Worm (Caenorhabditis elegans) whole organism, young adult: ENCODE data around the gene C50B8.6.

Experiments used
- B0261.1 ChIP-seq: sonication (generic microtip); optimal IDR thresholded peaks from 2 replicates; lab custom pipeline; 2016; ENCODE audit warnings: mild to moderate bottlenecking, missing genetic modification characterization, moderate library complexity, missing compliant biosample characterization
- B0336.3 ChIP-seq: fragments of 200-800 bp; sonication (Bioruptor generic); IDR thresholded peaks from 2 replicates; pipeline ENCODE4 v1.3.6; 2022; ENCODE audit warnings: missing genetic modification characterization, missing compliant biosample characterization
- D2030.7 ChIP-seq: fragments of 200-800 bp; sonication (Bioruptor generic); IDR thresholded peaks from 2 replicates; pipeline ENCODE4 v1.3.6; 2022; ENCODE audit warnings: missing genetic modification reagents, missing genetic modification characterization, missing compliant biosample characterization
- F33H1.4 ChIP-seq: fragments of 200-800 bp; sonication (Bioruptor generic); IDR thresholded peaks from 2 replicates; pipeline ENCODE4 v1.3.6; 2022; ENCODE audit warnings: missing genetic modification reagents, missing genetic modification characterization, missing compliant biosample characterization
- F39B2.1 ChIP-seq: fragments of 200-800 bp; sonication (Bioruptor generic); IDR thresholded peaks from 2 replicates; pipeline ENCODE4 v1.3.6; 2022; ENCODE audit warnings: missing genetic modification reagents, missing genetic modification characterization, missing compliant biosample characterization
- F49E8.2 ChIP-seq: sonication (generic microtip); optimal IDR thresholded peaks from 3 replicates; lab custom pipeline; 2017; ENCODE audit warnings: missing genetic modification characterization, mild to moderate bottlenecking, missing compliant biosample characterization, antibody characterized with exemption, moderate library complexity; ENCODE audit not compliant: insufficient read depth
- F55B11.4 ChIP-seq: sonication (generic microtip); optimal IDR thresholded peaks from 2 replicates; lab custom pipeline; 2016; ENCODE audit warnings: missing compliant biosample characterization, missing genetic modification characterization, borderline replicate concordance; ENCODE audit not compliant: insufficient read depth
- T07F8.4 ChIP-seq: sonication (generic microtip); optimal IDR thresholded peaks from 2 replicates; lab custom pipeline; 2016; ENCODE audit warnings: mild to moderate bottlenecking, missing genetic modification characterization, moderate library complexity, missing compliant biosample characterization
- Y67H2A.10 ChIP-seq: fragments of 200-800 bp; sonication (Bioruptor generic); conservative IDR thresholded peaks from 2 replicates; pipeline ENCODE4 v1.3.6; 2022; ENCODE audit warnings: missing genetic modification reagents, missing genetic modification characterization, missing compliant biosample characterization
- Y95B8A.8 ChIP-seq: fragments of 200-800 bp; sonication (Bioruptor generic); IDR thresholded peaks from 2 replicates; pipeline ENCODE4 v1.3.6; 2022; ENCODE audit warnings: missing genetic modification reagents, missing genetic modification characterization, missing compliant biosample characterization
- ZK185.1 ChIP-seq: sonication (generic microtip); optimal IDR thresholded peaks from 2 replicates; lab custom pipeline; 2016; ENCODE audit warnings: mild to moderate bottlenecking, missing genetic modification characterization, missing compliant biosample characterization; ENCODE audit not compliant: poor library complexity, severe bottlenecking
- aptf-2 ChIP-seq: fragments of 200-800 bp; sonication (Bioruptor generic); conservative IDR thresholded peaks from 2 replicates; pipeline ENCODE4 v1.3.6; 2022; ENCODE audit warnings: missing genetic modification reagents, missing genetic modification characterization, missing compliant biosample characterization
- aptf-3 ChIP-seq: fragments of 200-800 bp; sonication (Bioruptor generic); IDR thresholded peaks from 2 replicates; pipeline ENCODE4 v1.3.6; 2022; ENCODE audit warnings: missing genetic modification characterization, missing compliant biosample characterization
- atf-7 ChIP-seq: sonication (generic microtip); optimal IDR thresholded peaks from 2 replicates; lab custom pipeline; 2017; ENCODE audit warnings: mild to moderate bottlenecking, missing genetic modification characterization, missing compliant biosample characterization
- attf-3 ChIP-seq: fragments of 200-800 bp; sonication (Bioruptor generic); conservative IDR thresholded peaks from 2 replicates; pipeline ENCODE4 v1.3.6; 2022; ENCODE audit warnings: missing genetic modification reagents, missing genetic modification characterization, missing compliant biosample characterization
- attf-6 ChIP-seq: fragments of 200-800 bp; sonication (Bioruptor generic); IDR thresholded peaks from 2 replicates; pipeline ENCODE4 v1.3.6; 2022; ENCODE audit warnings: missing genetic modification reagents, missing genetic modification characterization, missing compliant biosample characterization
- cebp-1 ChIP-seq, 2 experiments: fragments of 200-800 bp in 1 of 2; sonication (Bioruptor generic) in 1 of 2; sonication (generic microtip) in 1 of 2; IDR thresholded peaks in 1 of 2; optimal IDR thresholded peaks in 1 of 2; 2 replicates each; pipeline versions ENCODE4 v1.3.6 to Lab custom; 2017 to 2022; ENCODE audit warnings: missing compliant biosample characterization in 2 of 2, missing genetic modification characterization in 2 of 2, mild to moderate bottlenecking in 1 of 2, missing genetic modification reagents in 1 of 2, moderate library complexity in 1 of 2
- dpff-1 ChIP-seq: sonication (generic microtip); optimal IDR thresholded peaks from 2 replicates; lab custom pipeline; 2017; ENCODE audit warnings: mild to moderate bottlenecking, missing genetic modification characterization, missing compliant biosample characterization
- dpl-1 ChIP-seq: fragments of 150-350 bp; optimal IDR thresholded peaks from 2 replicates; lab custom pipeline; 2014; ENCODE audit warnings: missing biosample characterization, missing genetic modification reagents, missing genetic modification characterization
- efl-1 ChIP-seq: fragments of 150-350 bp; optimal IDR thresholded peaks from 2 replicates; lab custom pipeline; 2014; ENCODE audit warnings: missing biosample characterization, missing genetic modification reagents, missing genetic modification characterization
- ekl-4 ChIP-seq: fragments of 200-800 bp; sonication (Bioruptor generic); IDR thresholded peaks from 2 replicates; pipeline ENCODE4 v1.3.6; 2022; ENCODE audit warnings: missing genetic modification reagents, missing genetic modification characterization, missing compliant biosample characterization
- hmg-1.2 ChIP-seq: fragments of 200-800 bp; sonication (Bioruptor generic); IDR thresholded peaks from 2 replicates; pipeline ENCODE4 v1.3.6; 2022; ENCODE audit warnings: missing genetic modification reagents, missing genetic modification characterization, missing compliant biosample characterization
- lag-1 ChIP-seq: fragments of 200-800 bp; sonication (Bioruptor generic); IDR thresholded peaks from 2 replicates; pipeline ENCODE4 v1.3.6; 2022; ENCODE audit warnings: missing genetic modification reagents, missing genetic modification characterization, missing compliant biosample characterization
- let-526 ChIP-seq: fragments of 200-800 bp; sonication (Bioruptor generic); IDR thresholded peaks from 2 replicates; pipeline ENCODE4 v1.3.6; 2022; ENCODE audit warnings: missing genetic modification reagents, missing genetic modification characterization, missing compliant biosample characterization
- lin-35 ChIP-seq, 3 experiments: fragments of 150-350 bp in 2 of 3; sonication (generic microtip) in 1 of 3; optimal IDR thresholded peaks; 2 replicates each; lab custom pipeline; 2014 to 2018; ENCODE audit warnings: missing biosample characterization in 3 of 3, missing genetic modification characterization in 3 of 3, missing genetic modification reagents in 3 of 3
- lin-40 ChIP-seq: sonication (generic microtip); optimal IDR thresholded peaks from 2 replicates; lab custom pipeline; 2016; ENCODE audit warnings: missing genetic modification characterization, mild to moderate bottlenecking, missing compliant biosample characterization, missing genotype, missing genetic modification reagents
- lin-54 ChIP-seq: fragments of 200-800 bp; sonication (Bioruptor generic); optimal IDR thresholded peaks from 2 replicates; lab custom pipeline; 2018; ENCODE audit warnings: mild to moderate bottlenecking, missing genetic modification characterization, missing compliant biosample characterization
- lir-1 ChIP-seq: fragments of 200-800 bp; sonication (Bioruptor generic); conservative IDR thresholded peaks from 2 replicates; pipeline ENCODE4 v1.3.6; 2022; ENCODE audit warnings: missing genetic modification reagents, missing genetic modification characterization, missing compliant biosample characterization
- madf-6 ChIP-seq: fragments of 200-800 bp; sonication (Bioruptor generic); IDR thresholded peaks from 2 replicates; pipeline ENCODE4 v1.3.6; 2022; ENCODE audit warnings: missing genetic modification reagents, missing genetic modification characterization, missing compliant biosample characterization
- madf-8 ChIP-seq: fragments of 200-800 bp; sonication (Bioruptor generic); conservative IDR thresholded peaks from 2 replicates; pipeline ENCODE4 v1.3.6; 2022; ENCODE audit warnings: missing genetic modification reagents, missing genetic modification characterization, missing compliant biosample characterization
- mcd-1 ChIP-seq: fragments of 200-800 bp; sonication (Bioruptor generic); IDR thresholded peaks from 2 replicates; pipeline ENCODE4 v1.3.6; 2022; ENCODE audit warnings: missing genetic modification reagents, missing genetic modification characterization, missing compliant biosample characterization
- mes-4 ChIP-seq: sonication (generic microtip); optimal IDR thresholded peaks from 2 replicates; lab custom pipeline; 2016; ENCODE audit warnings: missing genotype, missing genetic modification characterization, missing compliant biosample characterization
- nfya-2 ChIP-seq: fragments of 200-800 bp; sonication (Bioruptor generic); IDR thresholded peaks from 2 replicates; pipeline ENCODE4 v1.3.6; 2022; ENCODE audit warnings: missing genetic modification reagents, missing genetic modification characterization, missing compliant biosample characterization
- nfyb-1 ChIP-seq: fragments of 200-800 bp; sonication (Bioruptor generic); IDR thresholded peaks from 2 replicates; pipeline ENCODE4 v1.3.6; 2022; ENCODE audit warnings: missing genetic modification reagents, missing genetic modification characterization, missing compliant biosample characterization
- nhr-27 ChIP-seq: fragments of 200-800 bp; sonication (Bioruptor generic); optimal IDR thresholded peaks from 2 replicates; lab custom pipeline; 2018; ENCODE audit warnings: mild to moderate bottlenecking, missing genetic modification characterization, moderate library complexity, missing compliant biosample characterization
- nhr-90 ChIP-seq: sonication (generic microtip); optimal IDR thresholded peaks from 2 replicates; lab custom pipeline; 2016; ENCODE audit warnings: missing genotype, mild to moderate bottlenecking, missing genetic modification characterization, missing compliant biosample characterization
- pbrm-1 ChIP-seq: fragments of 200-800 bp; sonication (Bioruptor generic); IDR thresholded peaks from 2 replicates; pipeline ENCODE4 v1.3.6; 2022; ENCODE audit warnings: missing genetic modification reagents, missing genetic modification characterization, missing compliant biosample characterization
- rcor-1 ChIP-seq: fragments of 200-800 bp; sonication (Bioruptor generic); IDR thresholded peaks from 2 replicates; pipeline ENCODE4 v1.3.6; 2022; ENCODE audit warnings: missing genetic modification reagents, missing genetic modification characterization, missing compliant biosample characterization
- rec-8 ChIP-seq, 2 experiments: sonication (generic microtip); optimal IDR thresholded peaks; 2 replicates each; lab custom pipeline; 2016; ENCODE audit warnings: mild to moderate bottlenecking in 2 of 2, missing genetic modification characterization in 2 of 2, missing genetic modification reagents in 2 of 2, missing genotype in 2 of 2, missing biosample characterization in 1 of 2, missing compliant biosample characterization in 1 of 2, moderate library complexity in 1 of 2
- snpc-4 ChIP-seq, 5 experiments: fragments of 150-350 bp in 1 of 5; sonication (generic microtip) in 4 of 5; optimal IDR thresholded peaks; 2 replicates each; lab custom pipeline; 2014 to 2018; ENCODE audit warnings: missing genetic modification characterization in 5 of 5, missing biosample characterization in 3 of 5, antibody characterized with exemption in 2 of 5, mild to moderate bottlenecking in 2 of 5, missing compliant biosample characterization in 2 of 5, missing genotype in 2 of 5, moderate library complexity in 2 of 5, missing genetic modification reagents in 1 of 5
- tbp1 ChIP-seq: fragments of 200-800 bp; sonication (Bioruptor generic); optimal IDR thresholded peaks from 2 replicates; lab custom pipeline; 2018; ENCODE audit warnings: mild to moderate bottlenecking, missing genetic modification characterization, missing compliant biosample characterization
- tbx-9 ChIP-seq: sonication (generic microtip); optimal IDR thresholded peaks from 2 replicates; lab custom pipeline; 2016; ENCODE audit warnings: borderline replicate concordance, missing genetic modification characterization, inconsistent platforms, missing compliant biosample characterization
- xnd-1 ChIP-seq: sonication (generic microtip); optimal IDR thresholded peaks from 2 replicates; lab custom pipeline; 2016; ENCODE audit warnings: missing genotype, missing genetic modification reagents, missing genetic modification characterization, missing compliant biosample characterization
- ztf-18 ChIP-seq: sonication (generic microtip); optimal IDR thresholded peaks from 2 replicates; lab custom pipeline; 2016; ENCODE audit warnings: missing genotype, mild to moderate bottlenecking, missing genetic modification characterization, missing compliant biosample characterization
- ztf-28 ChIP-seq: fragments of 200-800 bp; sonication (Bioruptor generic); IDR thresholded peaks from 2 replicates; pipeline ENCODE4 v1.3.6; 2022; ENCODE audit warnings: missing genetic modification reagents, missing genetic modification characterization, missing compliant biosample characterization
- ztf-3 ChIP-seq: fragments of 200-800 bp; sonication (Bioruptor generic); optimal IDR thresholded peaks from 2 replicates; lab custom pipeline; 2018; ENCODE audit warnings: mild to moderate bottlenecking, missing genetic modification characterization, missing compliant biosample characterization

Gene C50B8.6

DNA sequence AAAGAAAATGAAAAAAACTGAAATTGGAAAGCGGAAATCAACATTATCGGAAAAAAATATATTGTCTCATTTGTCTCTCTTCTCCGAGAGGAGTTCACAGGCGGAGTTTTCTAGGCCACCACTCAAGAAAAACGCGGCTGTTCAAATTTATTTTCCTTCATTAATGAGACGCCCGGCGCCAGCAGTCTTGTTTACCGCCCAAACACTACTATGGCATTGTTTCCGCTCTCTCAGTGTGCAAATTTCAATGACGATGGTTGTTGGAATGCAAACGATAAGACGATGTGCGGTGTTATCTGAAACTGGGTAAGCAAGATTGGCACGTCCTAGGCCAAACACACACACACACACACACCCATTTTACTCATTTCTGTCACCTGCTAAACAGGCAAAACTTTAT, 22.0 kb upstream of the C50B8.6 start, which contains the start of gene cav-2:
cav-2 (plus strand) TSS at position 359 of the 400 bp plus-strand sequence.
- TF ChIP-seq ztf-3 (GFP tag; lab: Kevin White, UChicago): peak; percentile 20
- TF ChIP-seq nhr-90 (tag; lab: Kevin White, UChicago): no peak
- no peak for TF ChIP-seq B0261.1 (tag; lab: Kevin White, UChicago)
- TF ChIP-seq lin-54 (GFP tag; lab: Kevin White, UChicago): peak; percentile 95
- TF ChIP-seq D2030.7: peak; percentile 41
- no peak for TF ChIP-seq T07F8.4 (tag; lab: Kevin White, UChicago)
- 0 out of 2 replicates have a peak, but pooled peaks have one; percentile 52 for TF ChIP-seq ekl-4 (GFP tag; lab: Robert Waterston, UW)
- no peak for TF ChIP-seq nfya-2 (GFP tag; lab: Robert Waterston, UW)
- peak; percentile 60 for TF ChIP-seq lir-1 (GFP tag; lab: Robert Waterston, UW)
- TF ChIP-seq lin-40 (tag; lab: Kevin White, UChicago): peak; percentile 72
- no peak for TF ChIP-seq aptf-3
- no peak for TF ChIP-seq tbx-9
- TF ChIP-seq lag-1 (GFP tag; lab: Robert Waterston, UW): 0 out of 2 replicates have a peak, but pooled peaks have one; percentile 66
- peak; percentile 80 for TF ChIP-seq dpl-1 (GFP tag; lab: Kevin White, UChicago)
- TF ChIP-seq attf-3: peak; percentile 58
- no peak for TF ChIP-seq F55B11.4 (tag; lab: Kevin White, UChicago)
- no peak for TF ChIP-seq F49E8.2 (tag; lab: Kevin White, UChicago)
- peak; percentile 45 for TF ChIP-seq madf-8 (GFP tag; lab: Robert Waterston, UW)
- 0 out of 2 replicates have a peak, but pooled peaks have one; percentile 57 for TF ChIP-seq cebp-1 (GFP tag; IDR thresholded peaks at IDR 0.05; lab: Robert Waterston, UW)
- TF ChIP-seq cebp-1 (tag; optimal IDR thresholded peaks at IDR 0.05; lab: Kevin White, UChicago): peak; percentile 66
- TF ChIP-seq ztf-28: 0 out of 2 replicates have a peak, but pooled peaks have one; percentile 51
- TF ChIP-seq atf-7 (tag; lab: Kevin White, UChicago): peak; percentile 74
- no peak for TF ChIP-seq F39B2.1
- peak; percentile 6 for TF ChIP-seq ztf-18 (tag; lab: Kevin White, UChicago)
- TF ChIP-seq hmg-1.2 (GFP tag; lab: Robert Waterston, UW): peak; percentile 33
- peak; percentile 71; the same call in 1 of the 2 replicates for TF ChIP-seq Y95B8A.8 (GFP tag; lab: Robert Waterston, UW)
- TF ChIP-seq ZK185.1 (tag; lab: Kevin White, UChicago): peak; percentile 89
- peak in 2 of 3 experiments; percentile 77 to 88 for TF ChIP-seq lin-35 (GFP tag; optimal IDR thresholded peaks at IDR 0.05; lab: Kevin White, UChicago)
- peak; percentile 4 for TF ChIP-seq xnd-1 (tag; lab: Kevin White, UChicago)
- TF ChIP-seq Y67H2A.10 (GFP tag; lab: Robert Waterston, UW): 0 out of 2 replicates have a peak, but pooled peaks have one; percentile 52
- peak in 1 of 2 experiments; percentile 66 for TF ChIP-seq rec-8 (tag; optimal IDR thresholded peaks at IDR 0.05; lab: Kevin White, UChicago)
- TF ChIP-seq tbp1 (GFP tag; lab: Kevin White, UChicago): peak; percentile 4
- peak; percentile 61; the same call in 1 of the 2 replicates for TF ChIP-seq B0336.3 (GFP tag; lab: Robert Waterston, UW)
- peak; percentile 78 for TF ChIP-seq let-526 (GFP tag; lab: Robert Waterston, UW)
- no peak for TF ChIP-seq snpc-4 (GFP tag; optimal IDR thresholded peaks at IDR 0.05; lab: Kevin White, UChicago)
- peak in 2 of 4 experiments; percentile 40 to 78 for TF ChIP-seq snpc-4 (tag; optimal IDR thresholded peaks at IDR 0.05; lab: Kevin White, UChicago)
- TF ChIP-seq madf-6 (GFP tag; lab: Robert Waterston, UW): peak; percentile 69
- TF ChIP-seq dpff-1: no peak
- peak; percentile 74 for TF ChIP-seq efl-1 (GFP tag; lab: Kevin White, UChicago)
- no peak for TF ChIP-seq mes-4 (tag; lab: Kevin White, UChicago)
- peak; percentile 85 for TF ChIP-seq mcd-1 (GFP tag; lab: Robert Waterston, UW)
- peak; percentile 57 for TF ChIP-seq nhr-27 (tag; lab: Kevin White, UChicago)
- TF ChIP-seq rcor-1 (GFP tag; lab: Robert Waterston, UW): peak; percentile 71
- TF ChIP-seq F33H1.4 (GFP tag; lab: Robert Waterston, UW): peak; percentile 44
- TF ChIP-seq aptf-2 (GFP tag; lab: Robert Waterston, UW): 0 out of 2 replicates have a peak, but pooled peaks have one; percentile 25
- TF ChIP-seq pbrm-1: 0 out of 2 replicates have a peak, but pooled peaks have one; percentile 32
- peak; percentile 52; the same call in 1 of the 2 replicates for TF ChIP-seq nfyb-1 (GFP tag; lab: Robert Waterston, UW)
- no peak for TF ChIP-seq attf-6 (GFP tag; lab: Robert Waterston, UW)
